Worm (Caenorhabditis elegans) whole organism, L3 larva: ENCODE results near the gene col-13.
A peak's percentile ranks its signal among the peaks of the same experiment; 100 is the strongest.

Experiments used
- lin-39 ChIP-seq: fragments of 150-350 bp; optimal IDR thresholded peaks from 2 replicates; lab custom pipeline; 2018; ENCODE audit warnings: missing biosample characterization, missing genetic modification reagents, missing genetic modification characterization
- nfya-1 ChIP-seq: sonication (generic microtip); optimal IDR thresholded peaks from 2 replicates; lab custom pipeline; 2017; ENCODE audit warnings: missing genetic modification characterization, mild to moderate bottlenecking, missing compliant biosample characterization, antibody characterized with exemption, moderate library complexity; ENCODE audit not compliant: insufficient read depth

DNA sequence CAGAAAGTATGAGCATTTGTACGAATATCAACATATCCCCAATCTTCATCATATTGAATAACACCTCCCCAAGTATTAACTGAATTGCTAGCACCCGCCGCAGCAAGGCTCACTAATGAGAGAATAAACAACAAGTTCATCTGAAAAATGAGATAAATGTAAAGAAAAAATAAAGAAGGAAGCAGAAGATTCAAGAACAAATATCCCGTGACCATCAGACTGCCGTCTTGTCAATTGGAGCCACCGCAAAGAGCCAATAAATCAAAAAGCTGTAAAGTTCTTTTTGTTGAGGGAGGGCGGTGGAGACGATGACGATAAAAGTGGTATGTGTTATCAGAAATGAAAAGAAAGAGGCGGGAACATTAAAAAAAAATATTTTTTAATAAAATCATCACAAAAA, 31.8 kb upstream of the col-13 start, which contains the start of gene Y32F6A.5:
- TF ChIP-seq lin-39 (tag; lab: Kevin White, UChicago) (no peak), nfya-1 (tag; lab: Kevin White, UChicago) (peak; percentile 32)
